Fruit fly (Drosophila melanogaster) whole organism, embryonic: ENCODE results near the gene bys.

Source experiments
- Ada2b ChIP-seq: fragments of 200-800 bp; sonication (Bioruptor generic); IDR thresholded peaks from 2 replicates; pipeline ENCODE4 v1.3.6; 2022; ENCODE audit warnings: missing biosample characterization, missing genetic modification characterization
- Adf1 ChIP-seq: fragments of 200-800 bp; sonication (Bioruptor generic); IDR thresholded peaks from 2 replicates; pipeline ENCODE4 v1.3.6; 2022; ENCODE audit warnings: missing biosample characterization, missing genetic modification characterization
- CG13424 ChIP-seq: fragments of 200-800 bp; sonication (Bioruptor generic); optimal IDR thresholded peaks from 2 replicates; lab custom pipeline; 2019; ENCODE audit warnings: missing biosample characterization, mild to moderate bottlenecking, missing genetic modification characterization, moderate library complexity
- CG14441 ChIP-seq: fragments of 200-800 bp; sonication (Bioruptor generic); IDR thresholded peaks from 2 replicates; pipeline ENCODE4 v1.3.6; 2022; ENCODE audit warnings: missing biosample characterization, missing genetic modification characterization
- CG17802 ChIP-seq: fragments of 200-800 bp; sonication (Bioruptor generic); optimal IDR thresholded peaks from 2 replicates; lab custom pipeline; 2018; ENCODE audit warnings: missing biosample characterization, mild to moderate bottlenecking, missing genetic modification characterization, moderate library complexity
- CG18619 ChIP-seq: fragments of 200-800 bp; sonication (Bioruptor generic); optimal IDR thresholded peaks from 3 replicates; lab custom pipeline; 2017; ENCODE audit warnings: missing biosample characterization, mild to moderate bottlenecking, missing genetic modification characterization
- CG31388 ChIP-seq: fragments of 200-800 bp; sonication (Bioruptor generic); optimal IDR thresholded peaks from 2 replicates; lab custom pipeline; 2016; ENCODE audit warnings: missing biosample characterization, missing genetic modification characterization
- CG4282 ChIP-seq: fragments of 200-800 bp; sonication (Bioruptor generic); optimal IDR thresholded peaks from 2 replicates; lab custom pipeline; 2016; ENCODE audit warnings: missing biosample characterization, missing genetic modification characterization
- CG7556 ChIP-seq: fragments of 200-800 bp; sonication (Bioruptor generic); optimal IDR thresholded peaks from 2 replicates; lab custom pipeline; 2017; ENCODE audit warnings: missing biosample characterization, mild to moderate bottlenecking, missing genetic modification characterization
- CG7786 ChIP-seq: fragments of 200-800 bp; sonication (Bioruptor generic); optimal IDR thresholded peaks from 2 replicates; lab custom pipeline; 2016; ENCODE audit warnings: missing biosample characterization, missing genetic modification characterization
- CG7928 ChIP-seq: fragments of 200-800 bp; sonication (Bioruptor generic); optimal IDR thresholded peaks from 2 replicates; lab custom pipeline; 2017; ENCODE audit warnings: missing biosample characterization, mild to moderate bottlenecking, missing genetic modification characterization
- CG8290 ChIP-seq, 3 experiments: fragments of 200-800 bp; sonication (Bioruptor generic); optimal IDR thresholded peaks; 2 replicates each; lab custom pipeline; 2016 to 2019; ENCODE audit warnings: missing biosample characterization in 3 of 3, missing genetic modification characterization in 3 of 3, mild to moderate bottlenecking in 2 of 3, moderate library complexity in 1 of 3
- Camta ChIP-seq: fragments of 200-800 bp; sonication (Bioruptor generic); optimal IDR thresholded peaks from 2 replicates; lab custom pipeline; 2016; ENCODE audit warnings: missing biosample characterization, missing genetic modification characterization
- CkIIα-i1 ChIP-seq: fragments of 200-800 bp; sonication (Bioruptor generic); IDR thresholded peaks from 2 replicates; pipeline ENCODE4 v1.3.6; 2022; ENCODE audit warnings: missing biosample characterization, missing genetic modification characterization
- CoRest ChIP-seq: fragments of 200-800 bp; sonication (Bioruptor generic); optimal IDR thresholded peaks from 3 replicates; lab custom pipeline; 2018; ENCODE audit warnings: missing biosample characterization, mild to moderate bottlenecking, missing genetic modification characterization, moderate library complexity
- Dfd ChIP-seq, 2 experiments: fragments of >200 bp; optimal IDR thresholded peaks; 2 replicates each; lab custom pipeline; 2017; ENCODE audit warnings: missing biosample characterization in 2 of 2, missing genetic modification characterization in 2 of 2
- Dref ChIP-seq: fragments of 200-800 bp; sonication (Bioruptor generic); IDR thresholded peaks from 2 replicates; pipeline ENCODE4 v1.3.6; 2022; ENCODE audit warnings: missing biosample characterization, missing genetic modification characterization
- E2f1 ChIP-seq: fragments of 200-800 bp; sonication (Bioruptor generic); IDR thresholded peaks from 2 replicates; pipeline ENCODE4 v1.3.6; 2022; ENCODE audit warnings: missing biosample characterization, missing genetic modification characterization
- Fer2 ChIP-seq: fragments of 200-800 bp; sonication (Bioruptor generic); optimal IDR thresholded peaks from 2 replicates; lab custom pipeline; 2018; ENCODE audit warnings: missing biosample characterization, mild to moderate bottlenecking, missing genetic modification characterization, moderate library complexity
- GATAe ChIP-seq: fragments of 200-800 bp; sonication (Bioruptor generic); conservative IDR thresholded peaks from 2 replicates; pipeline ENCODE4 v1.3.6; 2022; ENCODE audit warnings: missing biosample characterization, missing genetic modification characterization
- Meics ChIP-seq: fragments of 200-800 bp; sonication (Bioruptor generic); optimal IDR thresholded peaks from 2 replicates; lab custom pipeline; 2017; ENCODE audit warnings: missing biosample characterization, mild to moderate bottlenecking, missing genetic modification characterization
- Mes4 ChIP-seq: fragments of 200-800 bp; sonication (Bioruptor generic); optimal IDR thresholded peaks from 2 replicates; lab custom pipeline; 2016; ENCODE audit warnings: missing biosample characterization, missing genetic modification characterization
- Oli ChIP-seq: fragments of 200-800 bp; sonication (Bioruptor generic); optimal IDR thresholded peaks from 2 replicates; lab custom pipeline; 2018; ENCODE audit warnings: missing biosample characterization, mild to moderate bottlenecking, missing genetic modification characterization, moderate library complexity
- Rfx ChIP-seq: fragments of 200-800 bp; sonication (Bioruptor generic); IDR thresholded peaks from 2 replicates; pipeline ENCODE4 v1.3.6; 2022; ENCODE audit warnings: missing biosample characterization, missing genetic modification characterization
- Ssrp ChIP-seq: fragments of 200-800 bp; sonication (Bioruptor generic); optimal IDR thresholded peaks from 2 replicates; lab custom pipeline; 2018; ENCODE audit warnings: missing biosample characterization, mild to moderate bottlenecking, missing genetic modification characterization, moderate library complexity
- ab ChIP-seq: fragments of 200-800 bp; sonication (Bioruptor generic); optimal IDR thresholded peaks from 2 replicates; lab custom pipeline; 2016; ENCODE audit warnings: missing biosample characterization, missing genetic modification characterization
- ase ChIP-seq: fragments of 200-800 bp; sonication (Bioruptor generic); IDR thresholded peaks from 3 replicates; pipeline ENCODE4 v1.3.6; 2022; ENCODE audit warnings: missing biosample characterization, missing genetic modification characterization
- bab2 ChIP-seq: fragments of 200-800 bp; sonication (Bioruptor generic); optimal IDR thresholded peaks from 2 replicates; lab custom pipeline; 2016; ENCODE audit warnings: missing biosample characterization, missing genetic modification characterization
- bigmax ChIP-seq: fragments of 200-800 bp; sonication (Bioruptor generic); optimal IDR thresholded peaks from 2 replicates; lab custom pipeline; 2018; ENCODE audit warnings: missing biosample characterization, mild to moderate bottlenecking, missing genetic modification characterization
- chif ChIP-seq, 2 experiments: fragments of 200-800 bp; sonication (Bioruptor generic); optimal IDR thresholded peaks; 3 replicates each; lab custom pipeline; 2016; ENCODE audit warnings: missing biosample characterization in 2 of 2, missing genetic modification characterization in 2 of 2
- ci ChIP-seq: fragments of 200-800 bp; sonication (Bioruptor generic); IDR thresholded peaks from 3 replicates; pipeline ENCODE4 v1.3.6; 2022; ENCODE audit warnings: missing biosample characterization, missing genetic modification characterization
- cwo ChIP-seq: fragments of 200-800 bp; sonication (Bioruptor generic); optimal IDR thresholded peaks from 3 replicates; lab custom pipeline; 2017; ENCODE audit warnings: missing biosample characterization, missing genetic modification characterization, mild to moderate bottlenecking, moderate library complexity, missing genetic modification reagents
- dpn ChIP-seq, 2 experiments: fragments of 200-800 bp; sonication (Bioruptor generic); optimal IDR thresholded peaks; 3 replicates each; lab custom pipeline; 2016; ENCODE audit warnings: missing biosample characterization in 2 of 2, missing genetic modification characterization in 2 of 2
- eve ChIP-seq, 2 experiments: fragments of >200 bp; optimal IDR thresholded peaks; 2 replicates each; lab custom pipeline; 2017; ENCODE audit warnings: missing biosample characterization in 2 of 2, missing genetic modification characterization in 2 of 2
- fd96Cb ChIP-seq: fragments of 200-800 bp; sonication (Bioruptor generic); optimal IDR thresholded peaks from 2 replicates; lab custom pipeline; 2018; ENCODE audit warnings: missing biosample characterization, mild to moderate bottlenecking, missing genetic modification characterization, moderate library complexity
- fru ChIP-seq: fragments of >200 bp; optimal IDR thresholded peaks from 2 replicates; lab custom pipeline; 2017
- knrl ChIP-seq: fragments of 200-800 bp; sonication (Bioruptor generic); IDR thresholded peaks from 3 replicates; pipeline ENCODE4 v1.3.6; 2022; ENCODE audit warnings: missing biosample characterization, missing genetic modification characterization; ENCODE audit not compliant: partially characterized antibody
- p53 ChIP-seq: fragments of 200-800 bp; sonication (Bioruptor generic); optimal IDR thresholded peaks from 2 replicates; lab custom pipeline; 2016; ENCODE audit warnings: missing biosample characterization, missing genetic modification characterization
- pb ChIP-seq: fragments of 200-800 bp; sonication (Bioruptor generic); optimal IDR thresholded peaks from 3 replicates; lab custom pipeline; 2016; ENCODE audit warnings: missing biosample characterization, missing genetic modification characterization
- pho ChIP-seq: fragments of 200-800 bp; sonication (Bioruptor generic); optimal IDR thresholded peaks from 2 replicates; lab custom pipeline; 2016; ENCODE audit warnings: missing biosample characterization, missing genetic modification characterization
- prd ChIP-seq, 3 experiments: fragments of >200 bp in 2 of 3; fragments of 200-800 bp in 1 of 3; sonication (Bioruptor generic) in 1 of 3; optimal IDR thresholded peaks in 2 of 3; IDR thresholded peaks in 1 of 3; 2 replicates in 2 of 3; 3 replicates in 1 of 3; pipeline versions ENCODE4 v1.3.6 to Lab custom; 2017 to 2022; ENCODE audit warnings: missing biosample characterization in 1 of 3, missing genetic modification characterization in 1 of 3
- ro ChIP-seq: fragments of 200-800 bp; sonication (Bioruptor generic); IDR thresholded peaks from 2 replicates; pipeline ENCODE4 v1.3.6; 2022; ENCODE audit warnings: missing biosample characterization, missing genetic modification characterization
- schlank ChIP-seq: fragments of 200-800 bp; sonication (Bioruptor generic); optimal IDR thresholded peaks from 2 replicates; lab custom pipeline; 2018; ENCODE audit warnings: missing biosample characterization, mild to moderate bottlenecking, missing genetic modification characterization
- sd ChIP-seq: fragments of 200-800 bp; sonication (Bioruptor generic); optimal IDR thresholded peaks from 3 replicates; lab custom pipeline; 2018; ENCODE audit warnings: missing biosample characterization, mild to moderate bottlenecking, missing genetic modification characterization, moderate library complexity
- sens ChIP-seq: fragments of 200-800 bp; sonication (Bioruptor generic); peaks from one replicate; lab custom pipeline; 2016; ENCODE audit warnings: missing biosample characterization, missing genetic modification characterization
- seq ChIP-seq: fragments of 200-800 bp; sonication (Bioruptor generic); IDR thresholded peaks from 2 replicates; pipeline ENCODE4 v1.3.6; 2022; ENCODE audit warnings: missing biosample characterization, missing genetic modification characterization
- tap ChIP-seq: fragments of 200-800 bp; optimal IDR thresholded peaks from 3 replicates; lab custom pipeline; 2019; ENCODE audit warnings: missing biosample characterization, mild to moderate bottlenecking, missing genetic modification characterization, moderate library complexity
- tin ChIP-seq: fragments of 200-800 bp; sonication (Bioruptor generic); optimal IDR thresholded peaks from 3 replicates; lab custom pipeline; 2016; ENCODE audit warnings: missing biosample characterization, missing genetic modification characterization
- ttk ChIP-seq: fragments of 200-800 bp; sonication (Bioruptor generic); IDR thresholded peaks from 2 replicates; pipeline ENCODE4 v2.1.2; 2022; ENCODE audit warnings: missing biosample characterization, missing genetic modification characterization
- wor ChIP-seq: fragments of 200-800 bp; sonication (Bioruptor generic); IDR thresholded peaks from 2 replicates; pipeline ENCODE4 v1.3.6; 2022; ENCODE audit warnings: missing biosample characterization, missing genetic modification characterization

Gene bys

dm6 chrX:7909069-7909389 lies 7.3 kb downstream of the bys start:
- TF ChIP-seq Dref (GFP tag; lab: Robert Waterston, UW) (0 out of 2 replicates have a peak, but pooled peaks have one; percentile 1), cwo (GFP tag; lab: Kevin White, UChicago) (no peak), knrl (GFP tag; lab: Robert Waterston, UW) (no peak), Meics (GFP tag; lab: Kevin White, UChicago) (no peak), Adf1 (peak; percentile 5), CG31388 (GFP tag; lab: Kevin White, UChicago) (no peak)

DNA sequence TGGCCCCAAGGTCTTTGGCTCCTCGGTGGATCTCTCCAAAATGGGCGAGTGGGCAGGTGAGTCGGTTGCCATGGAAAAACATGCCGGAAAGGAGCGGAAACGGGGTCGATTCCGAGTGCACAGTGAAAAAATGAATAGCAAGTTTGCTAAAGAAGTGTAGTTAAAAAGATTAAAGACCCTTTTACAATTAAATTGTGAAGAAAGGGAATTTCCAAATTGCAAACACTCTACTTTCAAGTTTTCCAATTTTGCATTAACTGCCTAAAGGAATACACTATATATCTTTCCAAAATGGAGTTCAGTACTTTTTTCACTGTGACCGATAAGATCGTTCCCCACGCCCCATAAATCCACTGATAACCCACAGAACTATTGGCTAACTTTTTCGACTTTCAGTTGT lies 7.8 kb downstream of the bys start:
- TF ChIP-seq fru (lab: Kevin White, UChicago) = no peak
- no peak for TF ChIP-seq ro (GFP tag; lab: Robert Waterston, UW)
- TF ChIP-seq CG7786 = peak; percentile 20
- peak; percentile 13 for TF ChIP-seq bab2
- peak; percentile 34; the same call in 1 of the 2 replicates for TF ChIP-seq E2f1 (GFP tag; lab: Robert Waterston, UW)
- TF ChIP-seq Camta (GFP tag; lab: Kevin White, UChicago) = no peak
- no peak for TF ChIP-seq pb (GFP tag; lab: Kevin White, UChicago)
- peak; percentile 65 for TF ChIP-seq CG14441 (GFP tag; lab: Robert Waterston, UW)
- peak; percentile 74 for TF ChIP-seq sens (GFP tag; lab: Kevin White, UChicago)
- TF ChIP-seq Ssrp (tag; lab: Kevin White, UChicago) = no peak
- peak; percentile 7 for TF ChIP-seq tap (tag; lab: Kevin White, UChicago)
- no peak for TF ChIP-seq dpn (GFP tag; optimal IDR thresholded peaks at IDR 0.05; lab: Kevin White, UChicago)
- no peak for TF ChIP-seq CkIIα-i1 (GFP tag; lab: Robert Waterston, UW)
- no peak for TF ChIP-seq CG7928 (GFP tag; lab: Kevin White, UChicago)
- TF ChIP-seq GATAe (GFP tag; lab: Robert Waterston, UW) = peak; percentile 49
- TF ChIP-seq Fer2 (tag; lab: Kevin White, UChicago) = no peak
- no peak for TF ChIP-seq CG17802 (tag; lab: Kevin White, UChicago)
- no peak for TF ChIP-seq wor (GFP tag; lab: Robert Waterston, UW)
- TF ChIP-seq ci (GFP tag; lab: Robert Waterston, UW) = no peak
- no peak for TF ChIP-seq CG4282
- no peak for TF ChIP-seq CG18619
- TF ChIP-seq Dfd (GFP tag; optimal IDR thresholded peaks at IDR 0.05; lab: Kevin White, UChicago) = no peak
- TF ChIP-seq ab (GFP tag; lab: Kevin White, UChicago) = no peak
- no peak for TF ChIP-seq tin (GFP tag; lab: Kevin White, UChicago)
- TF ChIP-seq pho (GFP tag; lab: Kevin White, UChicago) = no peak
- peak; percentile 21 for TF ChIP-seq fd96Cb (tag; lab: Kevin White, UChicago)
- TF ChIP-seq schlank = no peak
- peak; percentile 37; the same call in 1 of the 2 replicates for TF ChIP-seq seq (GFP tag; lab: Robert Waterston, UW)
- peak; percentile 29 for TF ChIP-seq CoRest (tag; lab: Kevin White, UChicago)
- no peak for TF ChIP-seq Mes4 (GFP tag; lab: Kevin White, UChicago)
- no peak for TF ChIP-seq chif (GFP tag; optimal IDR thresholded peaks at IDR 0.05; lab: Kevin White, UChicago)
- TF ChIP-seq Oli (tag; lab: Kevin White, UChicago) = no peak
- TF ChIP-seq CG13424 (tag; lab: Kevin White, UChicago) = peak; percentile 25
- TF ChIP-seq bigmax = no peak
- peak; percentile 51; the same call in 1 of the 2 replicates for TF ChIP-seq Ada2b
- TF ChIP-seq ase (GFP tag; lab: Robert Waterston, UW) = 0 out of 3 replicates have a peak, but pooled peaks have one; percentile 50
- TF ChIP-seq prd (optimal IDR thresholded peaks at IDR 0.05; lab: Kevin White, UChicago) = no peak
- TF ChIP-seq prd (GFP tag; IDR thresholded peaks at IDR 0.05; lab: Robert Waterston, UW) = peak; percentile 56
- no peak for TF ChIP-seq sd
- TF ChIP-seq Rfx = peak; percentile 50
- no peak for TF ChIP-seq CG8290 (GFP tag; optimal IDR thresholded peaks at IDR 0.05; lab: Kevin White, UChicago)
- TF ChIP-seq CG8290 (tag; optimal IDR thresholded peaks at IDR 0.05; lab: Kevin White, UChicago) = no peak
- 0 out of 2 replicates have a peak, but pooled peaks have one; percentile 44 for TF ChIP-seq ttk (GFP tag; lab: Robert Waterston, UW)
- no peak for TF ChIP-seq eve (GFP tag; optimal IDR thresholded peaks at IDR 0.05; lab: Kevin White, UChicago)
- peak; percentile 20 for TF ChIP-seq CG7556 (GFP tag; lab: Kevin White, UChicago)
- no peak for TF ChIP-seq p53 (GFP tag; lab: Kevin White, UChicago)
